Worm (Caenorhabditis elegans): ENCODE results near the gene str-175.

Gene str-175

ce11 chrIV:4870546-4870945, at the start of gene str-175:
str-175 (minus strand) TSS chrIV:4870646.
- TF ChIP-seq ama-1 (optimal IDR thresholded peaks at IDR 0.05): no peak
- no peak for TF ChIP-seq ceh-24 (tag; optimal IDR thresholded peaks at IDR 0.05)
- TF ChIP-seq dve-1 (tag; optimal IDR thresholded peaks at IDR 0.05): no peak

- TF ChIP-seq K02D7.2 (tag; optimal IDR thresholded peaks at IDR 0.05): no peak
- TF ChIP-seq elt-4 (tag; optimal IDR thresholded peaks at IDR 0.05): no peak
- no peak for TF ChIP-seq ceh-45 (GFP tag; IDR thresholded peaks at IDR 0.05)
- TF ChIP-seq ttx-3 (tag; optimal IDR thresholded peaks at IDR 0.05): no peak
Observed at ce11 chrIV:4917774-4918173, 47.3 kb upstream of the str-175 start, which contains the start of gene str-158. str-158 (plus strand) TSS chrIV:4918074.

- TF ChIP-seq pros-1 (tag; optimal IDR thresholded peaks at IDR 0.05) (no peak), ceh-14 (tag; optimal IDR thresholded peaks at IDR 0.05) (no peak), ets-4 (tag; optimal IDR thresholded peaks at IDR 0.05) (no peak), ceh-34 (tag; optimal IDR thresholded peaks at IDR 0.05) (no peak), ceh-22 (tag; optimal IDR thresholded peaks at IDR 0.05) (no peak), ceh-6 (GFP tag; optimal IDR thresholded peaks at IDR 0.05) (no peak), dmd-4 (tag; optimal IDR thresholded peaks at IDR 0.05; ENCODE audit: borderline replicate concordance) (no peak), ceh-19 (GFP tag; optimal IDR thresholded peaks at IDR 0.05) (no peak), dve-1 (tag; optimal IDR thresholded peaks at IDR 0.05) (no peak), pag-3 (tag; optimal IDR thresholded peaks at IDR 0.05; ENCODE audit: borderline replicate concordance) (no peak), elt-2 (tag; optimal IDR thresholded peaks at IDR 0.05) (no peak), unc-55 (GFP tag; optimal IDR thresholded peaks at IDR 0.05) (no peak), pax-1 (tag; optimal IDR thresholded peaks at IDR 0.05) (no peak), mec-3 (tag; optimal IDR thresholded peaks at IDR 0.05; ENCODE audit: borderline replicate concordance) (no peak), fkh-10 (GFP tag; optimal IDR thresholded peaks at IDR 0.05) (no peak), hlh-8 (tag; optimal IDR thresholded peaks at IDR 0.05) (no peak), sdc-2 (tag; optimal IDR thresholded peaks at IDR 0.05) (no peak)
Observed at ce11 chrIV:4915689-4916088, 45.2 kb upstream of the str-175 start, which contains the start of gene str-155. str-155 (plus strand) TSS chrIV:4915989.

ce11 chrIV:4913090-4913489, 42.6 kb upstream of the str-175 start, which contains the start of gene str-156:
str-156 (plus strand) TSS chrIV:4913390.
- no peak for TF ChIP-seq K02D7.2 (tag; optimal IDR thresholded peaks at IDR 0.05)
- no peak for TF ChIP-seq ceh-2 (tag; optimal IDR thresholded peaks at IDR 0.05)
- TF ChIP-seq ceh-45 (GFP tag; IDR thresholded peaks at IDR 0.05): no peak
- no peak for TF ChIP-seq ceh-18 (tag; optimal IDR thresholded peaks at IDR 0.05)
- TF ChIP-seq tbx-7 (tag; optimal IDR thresholded peaks at IDR 0.05): no peak
- TF ChIP-seq ref-2 (tag; optimal IDR thresholded peaks at IDR 0.05): no peak
- TF ChIP-seq hlh-15 (tag; optimal IDR thresholded peaks at IDR 0.05): no peak
- no peak for TF ChIP-seq lin-11 (tag; optimal IDR thresholded peaks at IDR 0.05)

- TF ChIP-seq T23F11.4 (GFP tag; optimal IDR thresholded peaks at IDR 0.05) (no peak), elt-4 (tag; optimal IDR thresholded peaks at IDR 0.05) (no peak), ceh-9 (tag; optimal IDR thresholded peaks at IDR 0.05) (no peak)
Observed at ce11 chrIV:4909039-4909438, 38.6 kb upstream of the str-175 start, which contains the start of gene str-159. str-159 (plus strand) TSS chrIV:4909339.

- TF ChIP-seq elt-2 (tag; optimal IDR thresholded peaks at IDR 0.05) (no peak), F13H6.1 (tag; optimal IDR thresholded peaks at IDR 0.05) (no peak), hlh-13 (GFP tag; optimal IDR thresholded peaks at IDR 0.05) (no peak), ceh-2 (tag; optimal IDR thresholded peaks at IDR 0.05) (no peak), mec-3 (tag; optimal IDR thresholded peaks at IDR 0.05; ENCODE audit: borderline replicate concordance) (no peak), nhr-11 (tag; optimal IDR thresholded peaks at IDR 0.05) (no peak), sox-4 (tag; optimal IDR thresholded peaks at IDR 0.05) (no peak), pqm-1 (tag; optimal IDR thresholded peaks at IDR 0.05) (no peak), zip-5 (tag; optimal IDR thresholded peaks at IDR 0.05) (no peak), npax-4 (tag; optimal IDR thresholded peaks at IDR 0.05) (no peak), madf-2 (tag; optimal IDR thresholded peaks at IDR 0.05) (no peak), C38D4.7 (GFP tag; optimal IDR thresholded peaks at IDR 0.05) (no peak)
Observed at ce11 chrIV:4905645-4906135, 35.2 kb upstream of the str-175 start, which contains the start of gene T08B6.4. T08B6.4 (plus strand) TSS chrIV:4905695.

All from whole organism, late embryonic.